Worm (Caenorhabditis elegans): ENCODE measurements around the gene T21C12.8.
A peak's percentile ranks its signal among the peaks of the same experiment; 100 is the strongest.

Gene T21C12.8

ce11 chrIII:10515751-10516150 is 37.1 kb downstream of the T21C12.8 start:
- no peak for TF ChIP-seq lin-13 (tag; optimal IDR thresholded peaks at IDR 0.05)
- TF ChIP-seq lin-32 (GFP tag; optimal IDR thresholded peaks at IDR 0.05): no peak
- no peak for TF ChIP-seq nhr-28 (tag; optimal IDR thresholded peaks at IDR 0.05)
- TF ChIP-seq ceh-43 (GFP tag; optimal IDR thresholded peaks at IDR 0.05): no peak
- TF ChIP-seq blmp-1 (tag; optimal IDR thresholded peaks at IDR 0.05): no peak
- TF ChIP-seq snpc-4 (tag; optimal IDR thresholded peaks at IDR 0.05): no peak
- no peak for TF ChIP-seq unc-39 (tag; optimal IDR thresholded peaks at IDR 0.05)
- TF ChIP-seq ham-2 (GFP tag; optimal IDR thresholded peaks at IDR 0.05): no peak
- TF ChIP-seq tbx-8 (GFP tag; optimal IDR thresholded peaks at IDR 0.05): no peak
- no peak for TF ChIP-seq ceh-83 (GFP tag; optimal IDR thresholded peaks at IDR 0.05)
- no peak for TF ChIP-seq cnd-1 (tag; optimal IDR thresholded peaks at IDR 0.05)
- no peak for TF ChIP-seq drap-1 (GFP tag; optimal IDR thresholded peaks at IDR 0.05)
- TF ChIP-seq nhr-76 (tag; optimal IDR thresholded peaks at IDR 0.05): no peak
- no peak for TF ChIP-seq sptf-1 (tag; optimal IDR thresholded peaks at IDR 0.05)
- TF ChIP-seq mep-1 (tag; optimal IDR thresholded peaks at IDR 0.05): no peak
- no peak for TF ChIP-seq hlh-1 (tag; optimal IDR thresholded peaks at IDR 0.05)
- no peak for TF ChIP-seq nhr-12 (tag; optimal IDR thresholded peaks at IDR 0.05)

- no peak for TF ChIP-seq mls-2 (tag; optimal IDR thresholded peaks at IDR 0.05)
- peak; percentile 60 for TF ChIP-seq ces-1 (GFP tag; optimal IDR thresholded peaks at IDR 0.05)
Observed at ce11 chrIII:10512570-10512969, 40.3 kb downstream of the T21C12.8 start.

DNA sequence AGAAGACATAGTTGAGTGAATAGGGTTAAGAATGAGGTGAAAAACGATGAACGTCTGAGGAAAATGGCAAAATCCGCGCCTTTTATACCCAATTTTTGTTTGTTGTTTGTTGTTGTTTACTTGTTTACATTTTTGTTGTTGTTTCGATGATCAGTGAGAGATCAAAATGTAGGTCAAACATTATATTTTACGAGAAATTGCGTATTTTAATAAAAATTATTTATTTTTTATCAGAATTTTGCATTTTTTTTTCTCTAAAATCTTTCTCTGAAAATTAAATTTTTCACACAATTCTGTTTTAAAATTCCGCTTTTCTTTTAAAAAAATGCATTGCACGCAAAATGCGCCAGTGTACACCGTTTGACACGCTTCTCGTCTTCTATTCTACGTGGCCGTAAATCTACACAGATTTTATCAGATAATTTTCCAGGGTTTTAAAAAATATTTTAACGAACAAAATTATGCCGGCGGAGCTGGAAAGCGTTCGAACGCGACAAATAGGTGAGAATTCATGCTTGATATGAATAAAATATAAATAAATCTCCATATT is 46.1 kb downstream of the T21C12.8 start, which contains the start of the genes sip-1 and sly-1:
sip-1 (minus strand) TSS at position 103 of the 550 bp plus-strand sequence.
sly-1 (plus strand) TSS at position 360 of the 550 bp plus-strand sequence.
- peak; percentile 44 for TF ChIP-seq ces-1 (GFP tag; optimal IDR thresholded peaks at IDR 0.05)
- TF ChIP-seq lsy-2 (tag; optimal IDR thresholded peaks at IDR 0.05): peak; percentile 61
- TF ChIP-seq nhr-76 (tag; optimal IDR thresholded peaks at IDR 0.05): no peak
- TF ChIP-seq nhr-2 (tag; optimal IDR thresholded peaks at IDR 0.05): no peak
- TF ChIP-seq unc-120 (tag; optimal IDR thresholded peaks at IDR 0.05; ENCODE audit: poor library complexity, severe bottlenecking): no peak
- TF ChIP-seq ceh-43 (GFP tag; optimal IDR thresholded peaks at IDR 0.05): no peak
- TF ChIP-seq M03D4.4 (tag; optimal IDR thresholded peaks at IDR 0.05): no peak
- TF ChIP-seq blmp-1 (tag; optimal IDR thresholded peaks at IDR 0.05): no peak
- peak; percentile 48 for TF ChIP-seq nhr-237 (tag; optimal IDR thresholded peaks at IDR 0.05)
- TF ChIP-seq mls-2 (tag; optimal IDR thresholded peaks at IDR 0.05): no peak
- peak; percentile 21 for TF ChIP-seq hlh-1 (tag; optimal IDR thresholded peaks at IDR 0.05)
- TF ChIP-seq ceh-83 (GFP tag; optimal IDR thresholded peaks at IDR 0.05): no peak
- TF ChIP-seq pha-4 (tag; optimal IDR thresholded peaks at IDR 0.05): peak; percentile 50
- peak; percentile 24 for TF ChIP-seq ceh-39 (tag; optimal IDR thresholded peaks at IDR 0.05)
- no peak for TF ChIP-seq sptf-1 (tag; optimal IDR thresholded peaks at IDR 0.05)
- peak; percentile 72 for TF ChIP-seq mep-1 (tag; optimal IDR thresholded peaks at IDR 0.05)
- TF ChIP-seq zip-8 (tag; optimal IDR thresholded peaks at IDR 0.05): no peak
- peak; percentile 47 for TF ChIP-seq lin-13 (tag; optimal IDR thresholded peaks at IDR 0.05)

ce11 chrIII:10505943-10506698 is 46.7 kb downstream of the T21C12.8 start:
- TF ChIP-seq pha-4 (tag; optimal IDR thresholded peaks at IDR 0.05): no peak
- TF ChIP-seq elt-1 (tag; optimal IDR thresholded peaks at IDR 0.05; ENCODE audit: borderline replicate concordance, insufficient read depth): no peak
- no peak for TF ChIP-seq snpc-4 (tag; optimal IDR thresholded peaks at IDR 0.05)
- no peak for TF ChIP-seq drap-1 (GFP tag; optimal IDR thresholded peaks at IDR 0.05)
- no peak for TF ChIP-seq nhr-237 (tag; optimal IDR thresholded peaks at IDR 0.05)
- TF ChIP-seq lin-13 (tag; optimal IDR thresholded peaks at IDR 0.05): no peak
- TF ChIP-seq ces-1 (GFP tag; optimal IDR thresholded peaks at IDR 0.05): no peak
- TF ChIP-seq M03D4.4 (tag; optimal IDR thresholded peaks at IDR 0.05): no peak
- TF ChIP-seq nhr-28 (tag; optimal IDR thresholded peaks at IDR 0.05): no peak
- TF ChIP-seq unc-120 (tag; optimal IDR thresholded peaks at IDR 0.05; ENCODE audit: poor library complexity, severe bottlenecking): no peak
- no peak for TF ChIP-seq nhr-76 (tag; optimal IDR thresholded peaks at IDR 0.05)
- TF ChIP-seq ztf-11 (tag; optimal IDR thresholded peaks at IDR 0.05): no peak
- TF ChIP-seq sem-2 (GFP tag; optimal IDR thresholded peaks at IDR 0.05): no peak
- no peak for TF ChIP-seq sptf-1 (tag; optimal IDR thresholded peaks at IDR 0.05)
- TF ChIP-seq lsy-2 (tag; optimal IDR thresholded peaks at IDR 0.05): no peak
